Worm (Caenorhabditis elegans) whole organism, mixed stage, embryonic: Measurements from ENCODE around the gene rga-1.

Experiments
- lin-13 ChIP-seq: fragments of 150-350 bp; optimal IDR thresholded peaks from 2 replicates; lab custom pipeline; 2014; ENCODE audit warnings: missing biosample characterization, missing genetic modification characterization
- lsy-2 ChIP-seq: fragments of 150-350 bp; optimal IDR thresholded peaks from 2 replicates; lab custom pipeline; 2014; ENCODE audit warnings: missing biosample characterization, missing genetic modification characterization

DNA sequence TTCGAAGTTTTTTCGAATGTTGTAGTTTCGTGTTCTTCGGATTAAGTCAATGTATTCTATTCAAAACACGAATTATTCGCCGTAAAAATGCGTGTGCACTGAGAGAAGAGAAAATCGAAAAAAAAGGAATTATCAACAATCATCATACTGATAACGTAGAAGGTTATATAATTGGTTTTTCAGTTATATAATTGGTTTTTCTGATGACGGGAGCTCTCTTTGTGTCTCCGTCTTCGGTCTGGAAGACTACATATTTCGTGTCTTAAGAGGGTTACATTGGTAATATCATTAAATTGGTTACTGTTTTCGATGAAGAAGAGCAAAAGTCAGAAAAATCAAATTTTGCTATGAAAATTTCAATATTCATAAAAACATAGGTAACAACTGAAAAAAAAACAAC lies 4.8 kb upstream of the rga-1 start:
- TF ChIP-seq lsy-2: no peak
- no peak for TF ChIP-seq lin-13 (tag; lab: Kevin White, UChicago)
